Fruit fly (Drosophila melanogaster) whole organism: ENCODE measurements around the gene RhoGAP92B.

Experiments
- Dll ChIP-seq: fragments of >200 bp; optimal IDR thresholded peaks from 2 replicates; lab custom pipeline; 2017
- EcR ChIP-seq, 2 experiments: fragments of >200 bp; optimal IDR thresholded peaks; 2 replicates each; lab custom pipeline; 2017; ENCODE audit warnings: missing biosample characterization in 2 of 2, missing genetic modification characterization in 2 of 2, missing genetic modification reagents in 2 of 2
- pan ChIP-seq: fragments of >200 bp; optimal IDR thresholded peaks from 2 replicates; lab custom pipeline; 2017
- psq ChIP-seq: fragments of >200 bp; optimal IDR thresholded peaks from 2 replicates; lab custom pipeline; 2017
- usp ChIP-seq: fragments of >200 bp; optimal IDR thresholded peaks from 2 replicates; lab custom pipeline; 2017; ENCODE audit warnings: missing biosample characterization, missing genetic modification characterization, mixed read lengths

dm6 chr3R:19930913-19931706, 26.1 kb downstream of the RhoGAP92B start:
- TF ChIP-seq EcR (GFP tag; optimal IDR thresholded peaks at IDR 0.05; lab: Kevin White, UChicago) (no peak), pan (lab: Kevin White, UChicago) (no peak), usp (no peak), psq (lab: Kevin White, UChicago) (no peak), Dll (lab: Kevin White, UChicago) (no peak)
